Fruit fly (Drosophila melanogaster): ENCODE measurements around the gene obst-B.

- no peak for TF ChIP-seq CG13204 (GFP tag; optimal IDR thresholded peaks at IDR 0.05)
- no peak for TF ChIP-seq EcR (GFP tag; optimal IDR thresholded peaks at IDR 0.05)
- TF ChIP-seq CG8159 (tag; optimal IDR thresholded peaks at IDR 0.05) = no peak
- TF ChIP-seq rn (GFP tag; IDR thresholded peaks at IDR 0.05) = no peak
Observed at dm6 chr2L:10026376-10026775, 6.1 kb upstream of the obst-B start, which contains the start of gene CG13127.
